Worm (Caenorhabditis elegans) whole organism, young adult: ENCODE data around the gene mdf-2.
A peak's percentile ranks its signal among the peaks of the same experiment; 100 is the strongest.

Source experiments
- C06A6.2 ChIP-seq: fragments of 200-800 bp; sonication (Bioruptor generic); conservative IDR thresholded peaks from 2 replicates; pipeline ENCODE4 v1.3.6; 2022; ENCODE audit warnings: missing genetic modification characterization, missing compliant biosample characterization
- D2030.7 ChIP-seq: fragments of 200-800 bp; sonication (Bioruptor generic); IDR thresholded peaks from 2 replicates; pipeline ENCODE4 v1.3.6; 2022; ENCODE audit warnings: missing genetic modification reagents, missing genetic modification characterization, missing compliant biosample characterization
- F22D6.2 ChIP-seq: sonication (generic microtip); optimal IDR thresholded peaks from 2 replicates; lab custom pipeline; 2016; ENCODE audit warnings: mild to moderate bottlenecking, missing genetic modification characterization, missing compliant biosample characterization
- F39B2.1 ChIP-seq: fragments of 200-800 bp; sonication (Bioruptor generic); IDR thresholded peaks from 2 replicates; pipeline ENCODE4 v1.3.6; 2022; ENCODE audit warnings: missing genetic modification reagents, missing genetic modification characterization, missing compliant biosample characterization
- F49E8.2 ChIP-seq: sonication (generic microtip); optimal IDR thresholded peaks from 3 replicates; lab custom pipeline; 2017; ENCODE audit warnings: missing genetic modification characterization, mild to moderate bottlenecking, missing compliant biosample characterization, antibody characterized with exemption, moderate library complexity; ENCODE audit not compliant: insufficient read depth
- F52B5.7 ChIP-seq: sonication (generic microtip); optimal IDR thresholded peaks from 2 replicates; lab custom pipeline; 2016; ENCODE audit warnings: mild to moderate bottlenecking, missing genetic modification characterization, missing compliant biosample characterization
- F57C9.4 ChIP-seq: sonication (generic microtip); optimal IDR thresholded peaks from 2 replicates; lab custom pipeline; 2017; ENCODE audit warnings: mild to moderate bottlenecking, missing genetic modification characterization, missing compliant biosample characterization
- K11D2.4 ChIP-seq: fragments of 200-800 bp; sonication (Bioruptor generic); IDR thresholded peaks from 2 replicates; pipeline ENCODE4 v1.3.6; 2022; ENCODE audit warnings: missing genetic modification reagents, missing genetic modification characterization, missing compliant biosample characterization
- K12H6.12 ChIP-seq: fragments of 200-800 bp; sonication (Bioruptor generic); optimal IDR thresholded peaks from 2 replicates; lab custom pipeline; 2018; ENCODE audit warnings: mild to moderate bottlenecking, missing genetic modification characterization, missing compliant biosample characterization
- T26A5.8 ChIP-seq: sonication (generic microtip); optimal IDR thresholded peaks from 2 replicates; lab custom pipeline; 2016; ENCODE audit warnings: missing genetic modification characterization, missing compliant biosample characterization
- Y95B8A.8 ChIP-seq: fragments of 200-800 bp; sonication (Bioruptor generic); IDR thresholded peaks from 2 replicates; pipeline ENCODE4 v1.3.6; 2022; ENCODE audit warnings: missing genetic modification reagents, missing genetic modification characterization, missing compliant biosample characterization
- athp-1 ChIP-seq: sonication (generic microtip); optimal IDR thresholded peaks from 2 replicates; lab custom pipeline; 2017; ENCODE audit warnings: mild to moderate bottlenecking, missing genetic modification characterization, missing compliant biosample characterization
- attf-3 ChIP-seq: fragments of 200-800 bp; sonication (Bioruptor generic); conservative IDR thresholded peaks from 2 replicates; pipeline ENCODE4 v1.3.6; 2022; ENCODE audit warnings: missing genetic modification reagents, missing genetic modification characterization, missing compliant biosample characterization
- bed-2 ChIP-seq: fragments of 200-800 bp; sonication (Bioruptor generic); IDR thresholded peaks from 2 replicates; pipeline ENCODE4 v1.3.6; 2022; ENCODE audit warnings: missing genetic modification reagents, missing genetic modification characterization, missing compliant biosample characterization
- cebp-1 ChIP-seq, 2 experiments: fragments of 200-800 bp in 1 of 2; sonication (Bioruptor generic) in 1 of 2; sonication (generic microtip) in 1 of 2; IDR thresholded peaks in 1 of 2; optimal IDR thresholded peaks in 1 of 2; 2 replicates each; pipeline versions ENCODE4 v1.3.6 to Lab custom; 2017 to 2022; ENCODE audit warnings: missing compliant biosample characterization in 2 of 2, missing genetic modification characterization in 2 of 2, mild to moderate bottlenecking in 1 of 2, missing genetic modification reagents in 1 of 2, moderate library complexity in 1 of 2
- ceh-58 ChIP-seq: fragments of 200-800 bp; sonication (Bioruptor generic); IDR thresholded peaks from 2 replicates; pipeline ENCODE4 v1.3.6; 2022; ENCODE audit warnings: missing genetic modification characterization, missing compliant biosample characterization
- ceh-79 ChIP-seq: sonication (generic microtip); optimal IDR thresholded peaks from 2 replicates; lab custom pipeline; 2017; ENCODE audit warnings: mild to moderate bottlenecking, missing genetic modification characterization, missing compliant biosample characterization
- ceh-91 ChIP-seq: fragments of 200-800 bp; sonication (Bioruptor generic); IDR thresholded peaks from 2 replicates; pipeline ENCODE4 v1.3.6; 2022; ENCODE audit warnings: missing genetic modification reagents, missing genetic modification characterization, missing compliant biosample characterization
- chd-7 ChIP-seq: sonication (generic microtip); optimal IDR thresholded peaks from 2 replicates; lab custom pipeline; 2016; ENCODE audit warnings: mild to moderate bottlenecking, missing genetic modification characterization, moderate library complexity, missing compliant biosample characterization
- dpl-1 ChIP-seq: fragments of 150-350 bp; optimal IDR thresholded peaks from 2 replicates; lab custom pipeline; 2014; ENCODE audit warnings: missing biosample characterization, missing genetic modification reagents, missing genetic modification characterization
- efl-1 ChIP-seq: fragments of 150-350 bp; optimal IDR thresholded peaks from 2 replicates; lab custom pipeline; 2014; ENCODE audit warnings: missing biosample characterization, missing genetic modification reagents, missing genetic modification characterization
- egl-18 ChIP-seq: fragments of 200-800 bp; sonication (Bioruptor generic); IDR thresholded peaks from 2 replicates; pipeline ENCODE4 v1.3.6; 2022; ENCODE audit warnings: missing genetic modification reagents, missing genetic modification characterization, missing compliant biosample characterization
- egrh-3 ChIP-seq: fragments of 200-800 bp; sonication (Bioruptor generic); IDR thresholded peaks from 2 replicates; pipeline ENCODE4 v1.3.6; 2022; ENCODE audit warnings: missing genetic modification reagents, missing genetic modification characterization, missing compliant biosample characterization
- ekl-4 ChIP-seq: fragments of 200-800 bp; sonication (Bioruptor generic); IDR thresholded peaks from 2 replicates; pipeline ENCODE4 v1.3.6; 2022; ENCODE audit warnings: missing genetic modification reagents, missing genetic modification characterization, missing compliant biosample characterization
- fkh-3 ChIP-seq: sonication (generic microtip); optimal IDR thresholded peaks from 2 replicates; lab custom pipeline; 2016; ENCODE audit warnings: mild to moderate bottlenecking, missing genetic modification characterization, missing compliant biosample characterization
- him-1 ChIP-seq: sonication (generic microtip); optimal IDR thresholded peaks from 2 replicates; lab custom pipeline; 2016; ENCODE audit warnings: missing genotype, missing genetic modification reagents, missing genetic modification characterization, missing compliant biosample characterization
- hsf-1 ChIP-seq: fragments of 200-800 bp; sonication (Bioruptor generic); IDR thresholded peaks from 2 replicates; pipeline ENCODE4 v1.3.6; 2022; ENCODE audit warnings: missing genetic modification reagents, missing genetic modification characterization, missing compliant biosample characterization
- let-526 ChIP-seq: fragments of 200-800 bp; sonication (Bioruptor generic); IDR thresholded peaks from 2 replicates; pipeline ENCODE4 v1.3.6; 2022; ENCODE audit warnings: missing genetic modification reagents, missing genetic modification characterization, missing compliant biosample characterization
- let-607 ChIP-seq, 2 experiments: fragments of 200-800 bp in 1 of 2; sonication (Bioruptor generic) in 1 of 2; sonication (generic microtip) in 1 of 2; optimal IDR thresholded peaks; 2 replicates each; lab custom pipeline; 2016 to 2018; ENCODE audit warnings: mild to moderate bottlenecking in 2 of 2, missing compliant biosample characterization in 2 of 2, missing genetic modification characterization in 2 of 2, moderate library complexity in 2 of 2, missing genotype in 1 of 2
- lin-35 ChIP-seq, 3 experiments: fragments of 150-350 bp in 2 of 3; sonication (generic microtip) in 1 of 3; optimal IDR thresholded peaks; 2 replicates each; lab custom pipeline; 2014 to 2018; ENCODE audit warnings: missing biosample characterization in 3 of 3, missing genetic modification characterization in 3 of 3, missing genetic modification reagents in 3 of 3
- lin-54 ChIP-seq: fragments of 200-800 bp; sonication (Bioruptor generic); optimal IDR thresholded peaks from 2 replicates; lab custom pipeline; 2018; ENCODE audit warnings: mild to moderate bottlenecking, missing genetic modification characterization, missing compliant biosample characterization
- madf-6 ChIP-seq: fragments of 200-800 bp; sonication (Bioruptor generic); IDR thresholded peaks from 2 replicates; pipeline ENCODE4 v1.3.6; 2022; ENCODE audit warnings: missing genetic modification reagents, missing genetic modification characterization, missing compliant biosample characterization
- mes-4 ChIP-seq: sonication (generic microtip); optimal IDR thresholded peaks from 2 replicates; lab custom pipeline; 2016; ENCODE audit warnings: missing genotype, missing genetic modification characterization, missing compliant biosample characterization
- nfya-2 ChIP-seq: fragments of 200-800 bp; sonication (Bioruptor generic); IDR thresholded peaks from 2 replicates; pipeline ENCODE4 v1.3.6; 2022; ENCODE audit warnings: missing genetic modification reagents, missing genetic modification characterization, missing compliant biosample characterization
- nfyb-1 ChIP-seq: fragments of 200-800 bp; sonication (Bioruptor generic); IDR thresholded peaks from 2 replicates; pipeline ENCODE4 v1.3.6; 2022; ENCODE audit warnings: missing genetic modification reagents, missing genetic modification characterization, missing compliant biosample characterization
- nhr-120 ChIP-seq: fragments of 200-800 bp; sonication (Bioruptor generic); IDR thresholded peaks from 2 replicates; pipeline ENCODE4 v1.3.6; 2022; ENCODE audit warnings: missing genetic modification characterization, missing compliant biosample characterization
- nhr-179 ChIP-seq: sonication (generic microtip); optimal IDR thresholded peaks from 2 replicates; lab custom pipeline; 2016; ENCODE audit warnings: mild to moderate bottlenecking, missing genetic modification characterization, missing compliant biosample characterization
- rec-8 ChIP-seq, 2 experiments: sonication (generic microtip); optimal IDR thresholded peaks; 2 replicates each; lab custom pipeline; 2016; ENCODE audit warnings: mild to moderate bottlenecking in 2 of 2, missing genetic modification characterization in 2 of 2, missing genetic modification reagents in 2 of 2, missing genotype in 2 of 2, missing biosample characterization in 1 of 2, missing compliant biosample characterization in 1 of 2, moderate library complexity in 1 of 2
- repo-1 ChIP-seq: sonication (generic microtip); optimal IDR thresholded peaks from 2 replicates; lab custom pipeline; 2017; ENCODE audit warnings: mild to moderate bottlenecking, missing genetic modification characterization, missing compliant biosample characterization
- snpc-1.3 ChIP-seq: sonication (generic microtip); optimal IDR thresholded peaks from 2 replicates; lab custom pipeline; 2017; ENCODE audit warnings: missing genetic modification characterization, mild to moderate bottlenecking, missing compliant biosample characterization, antibody characterized with exemption, moderate library complexity, missing genotype, missing genetic modification reagents; ENCODE audit not compliant: insufficient read depth
- snpc-3.4 ChIP-seq: sonication (generic microtip); optimal IDR thresholded peaks from 2 replicates; lab custom pipeline; 2017; ENCODE audit warnings: missing genetic modification characterization, mild to moderate bottlenecking, missing compliant biosample characterization, antibody characterized with exemption, moderate library complexity, missing genotype, missing genetic modification reagents
- xnd-1 ChIP-seq: sonication (generic microtip); optimal IDR thresholded peaks from 2 replicates; lab custom pipeline; 2016; ENCODE audit warnings: missing genotype, missing genetic modification reagents, missing genetic modification characterization, missing compliant biosample characterization
- ztf-18 ChIP-seq: sonication (generic microtip); optimal IDR thresholded peaks from 2 replicates; lab custom pipeline; 2016; ENCODE audit warnings: missing genotype, mild to moderate bottlenecking, missing genetic modification characterization, missing compliant biosample characterization
- ztf-22 ChIP-seq: fragments of 200-800 bp; sonication (Bioruptor generic); optimal IDR thresholded peaks from 2 replicates; lab custom pipeline; 2018; ENCODE audit warnings: mild to moderate bottlenecking, missing genetic modification characterization, moderate library complexity, missing compliant biosample characterization
- ztf-28 ChIP-seq: fragments of 200-800 bp; sonication (Bioruptor generic); IDR thresholded peaks from 2 replicates; pipeline ENCODE4 v1.3.6; 2022; ENCODE audit warnings: missing genetic modification reagents, missing genetic modification characterization, missing compliant biosample characterization
- ztf-6 ChIP-seq: fragments of 200-800 bp; sonication (Bioruptor generic); IDR thresholded peaks from 2 replicates; pipeline ENCODE4 v1.3.6; 2022; ENCODE audit warnings: missing genetic modification reagents, missing genetic modification characterization, missing compliant biosample characterization

mdf-2 gene

DNA sequence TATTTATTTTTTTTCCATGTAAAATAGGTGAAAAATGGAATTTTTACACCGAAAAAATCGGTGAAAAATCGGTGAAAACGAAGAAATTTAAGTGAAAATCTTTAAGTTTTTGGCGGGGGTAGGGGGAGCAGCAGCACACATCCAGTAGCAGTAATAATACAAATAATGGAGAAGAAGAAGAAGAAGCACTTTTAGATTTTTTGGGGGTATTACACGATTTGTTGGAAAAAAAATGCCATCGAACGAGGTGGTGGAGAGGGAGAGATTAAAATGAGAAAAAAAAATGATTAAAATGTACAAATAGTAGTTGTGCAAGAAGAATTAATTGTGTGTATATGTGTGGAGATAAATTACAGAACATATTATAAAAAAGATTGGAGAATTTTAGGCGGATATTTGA lies 37.2 kb upstream of the mdf-2 start:
- TF ChIP-seq fkh-3 (tag; lab: Kevin White, UChicago), result peak; percentile 64
- TF ChIP-seq F22D6.2 (tag; lab: Kevin White, UChicago), result no peak
- 0 out of 2 replicates have a peak, but pooled peaks have one; percentile 40 for TF ChIP-seq hsf-1
- TF ChIP-seq let-607 (tag; optimal IDR thresholded peaks at IDR 0.05; lab: Kevin White, UChicago), result no peak
- peak; percentile 16 for TF ChIP-seq ztf-18
- no peak for TF ChIP-seq mes-4 (tag; lab: Kevin White, UChicago)
- TF ChIP-seq repo-1 (tag; lab: Kevin White, UChicago), result peak; percentile 14
- TF ChIP-seq D2030.7, result peak; percentile 14; the same call in 1 of the 2 replicates
- TF ChIP-seq rec-8 (tag; optimal IDR thresholded peaks at IDR 0.05; lab: Kevin White, UChicago), result no peak
- TF ChIP-seq F52B5.7 (tag; lab: Kevin White, UChicago), result peak; percentile 46
- TF ChIP-seq ekl-4 (GFP tag; lab: Robert Waterston, UW), result peak; percentile 22; the same call in 1 of the 2 replicates
- TF ChIP-seq ceh-79 (tag; lab: Kevin White, UChicago), result peak; percentile 1
- TF ChIP-seq Y95B8A.8 (GFP tag; lab: Robert Waterston, UW), result 0 out of 2 replicates have a peak, but pooled peaks have one; percentile 33
- TF ChIP-seq egrh-3 (GFP tag; lab: Robert Waterston, UW), result 0 out of 2 replicates have a peak, but pooled peaks have one; percentile 19
- TF ChIP-seq athp-1 (tag; lab: Kevin White, UChicago), result peak; percentile 40
- TF ChIP-seq nhr-179 (tag; lab: Kevin White, UChicago), result no peak
- TF ChIP-seq him-1 (tag; lab: Kevin White, UChicago), result peak; percentile 74
- TF ChIP-seq ztf-6 (GFP tag; lab: Robert Waterston, UW), result no peak
- no peak for TF ChIP-seq cebp-1 (GFP tag; IDR thresholded peaks at IDR 0.05; lab: Robert Waterston, UW)
- TF ChIP-seq cebp-1 (tag; optimal IDR thresholded peaks at IDR 0.05; lab: Kevin White, UChicago), result peak; percentile 17
- no peak for TF ChIP-seq egl-18
- TF ChIP-seq F39B2.1 (GFP tag; lab: Robert Waterston, UW), result no peak

DNA sequence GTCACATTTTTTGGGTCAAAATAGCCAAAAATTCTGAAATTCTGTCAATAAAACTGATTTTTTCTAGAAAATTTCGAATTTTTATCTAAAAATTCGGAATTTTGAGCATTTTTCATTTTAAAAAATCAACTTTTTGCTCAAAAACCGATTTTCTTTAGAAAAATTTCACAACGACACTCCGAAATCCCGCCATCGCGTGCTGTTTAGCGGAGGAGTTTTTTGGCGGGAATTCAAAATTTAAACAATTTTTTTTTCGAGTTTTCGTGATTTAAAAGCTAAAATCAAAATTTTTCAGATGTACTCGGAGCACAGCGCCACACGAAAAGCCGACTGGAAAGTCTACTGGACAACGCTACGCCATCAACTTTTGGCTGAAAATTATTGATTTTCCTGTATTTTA lies 36.8 kb upstream of the mdf-2 start:
- TF ChIP-seq ztf-28 (GFP tag; lab: Robert Waterston, UW) (no peak), cebp-1 (GFP tag; IDR thresholded peaks at IDR 0.05; lab: Robert Waterston, UW) (no peak), cebp-1 (tag; optimal IDR thresholded peaks at IDR 0.05; lab: Kevin White, UChicago) (no peak), F49E8.2 (tag; lab: Kevin White, UChicago) (no peak), efl-1 (GFP tag; lab: Kevin White, UChicago) (peak; percentile 43), attf-3 (GFP tag; lab: Robert Waterston, UW) (peak; percentile 86), F52B5.7 (tag; lab: Kevin White, UChicago) (no peak), ztf-18 (peak; percentile 31), let-526 (GFP tag; lab: Robert Waterston, UW) (no peak), chd-7 (no peak), K11D2.4 (GFP tag; lab: Robert Waterston, UW) (no peak), dpl-1 (GFP tag; lab: Kevin White, UChicago) (no peak), nfyb-1 (GFP tag; lab: Robert Waterston, UW) (no peak), F57C9.4 (no peak), nhr-120 (GFP tag; lab: Robert Waterston, UW) (no peak), madf-6 (GFP tag; lab: Robert Waterston, UW) (peak; percentile 18; the same call in 1 of the 2 replicates), K12H6.12 (tag; lab: Kevin White, UChicago) (no peak), lin-54 (GFP tag; lab: Kevin White, UChicago) (peak; percentile 68)

DNA sequence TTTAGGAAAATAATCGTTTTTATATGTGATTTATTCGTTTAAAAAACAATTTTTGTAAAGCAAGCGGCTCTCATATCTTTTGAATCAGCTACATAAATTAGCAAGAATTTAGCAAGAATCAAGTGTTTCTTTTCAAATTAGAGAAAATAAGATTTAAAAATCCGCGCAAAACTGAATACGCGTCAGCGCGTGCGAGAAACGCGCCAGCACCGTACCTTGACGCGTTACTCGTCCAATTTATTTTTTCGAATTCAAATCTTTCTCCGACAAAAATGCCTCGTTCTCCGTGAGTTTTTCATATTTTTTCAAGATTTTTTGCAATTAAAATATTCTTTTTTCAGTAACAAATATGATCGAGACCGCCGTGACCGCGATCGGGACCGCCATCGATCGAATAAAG lies 35.4 kb upstream of the mdf-2 start, which contains the start of gene Y94H6A.3:
Gene Y94H6A.3 (plus strand): TSS at position 232 of the 400 bp plus-strand sequence.
- peak; percentile 31 for TF ChIP-seq snpc-3.4 (tag; lab: Kevin White, UChicago)
- peak; percentile 61 for TF ChIP-seq repo-1 (tag; lab: Kevin White, UChicago)
- peak; percentile 72 for TF ChIP-seq C06A6.2 (GFP tag; lab: Robert Waterston, UW)
- TF ChIP-seq T26A5.8 (tag; lab: Kevin White, UChicago), result no peak
- no peak for TF ChIP-seq nfya-2 (GFP tag; lab: Robert Waterston, UW)
- TF ChIP-seq xnd-1 (tag; lab: Kevin White, UChicago), result peak; percentile 53
- TF ChIP-seq bed-2 (GFP tag; lab: Robert Waterston, UW), result no peak
- TF ChIP-seq ceh-58 (GFP tag; lab: Robert Waterston, UW), result no peak
- TF ChIP-seq lin-35 (GFP tag; optimal IDR thresholded peaks at IDR 0.05; lab: Kevin White, UChicago), result peak; percentile 63 to 95 (median 80)
- TF ChIP-seq ceh-91, result 0 out of 2 replicates have a peak, but pooled peaks have one; percentile 37
- no peak for TF ChIP-seq ztf-22 (GFP tag; lab: Kevin White, UChicago)
- TF ChIP-seq snpc-1.3, result peak; percentile 26
